Worm (Caenorhabditis elegans): Measurements from ENCODE around the gene Y8A9A.2.

- TF ChIP-seq him-1 (tag; optimal IDR thresholded peaks at IDR 0.05) (no peak), dao-5 (tag; optimal IDR thresholded peaks at IDR 0.05) (no peak), W03F9.2 (tag; optimal IDR thresholded peaks at IDR 0.05) (no peak)
These were observed 15.1 kb downstream of the Y8A9A.2 start for ce11 chrII:3810550-3810949.

All from whole organism, L4/young adult.